Worm (Caenorhabditis elegans) whole organism, L3 larva: ENCODE results near the gene ZK688.10.

Experiments used
- ZK546.5 ChIP-seq: sonication (generic microtip); optimal IDR thresholded peaks from 2 replicates; lab custom pipeline; 2017; ENCODE audit warnings: missing biosample characterization, missing genetic modification characterization
- ama-1 ChIP-seq: fragments of 150-350 bp; optimal IDR thresholded peaks from 2 replicates; lab custom pipeline; 2018
- ceh-28 ChIP-seq: fragments of 150-350 bp; optimal IDR thresholded peaks from 2 replicates; lab custom pipeline; 2014; ENCODE audit warnings: missing biosample characterization, missing genetic modification reagents, missing genetic modification characterization
- elt-3 ChIP-seq, 3 experiments: fragments of 150-350 bp in 1 of 3; sonication (generic microtip) in 2 of 3; optimal IDR thresholded peaks; 2 replicates in 2 of 3; 4 replicates in 1 of 3; lab custom pipeline; 2014 to 2017; ENCODE audit warnings: missing biosample characterization in 3 of 3, missing genetic modification characterization in 3 of 3
- fos-1 ChIP-seq: fragments of 150-350 bp; optimal IDR thresholded peaks from 2 replicates; lab custom pipeline; 2014; ENCODE audit warnings: missing biosample characterization, missing genetic modification characterization
- lin-39 ChIP-seq: fragments of 150-350 bp; optimal IDR thresholded peaks from 2 replicates; lab custom pipeline; 2018; ENCODE audit warnings: missing biosample characterization, missing genetic modification reagents, missing genetic modification characterization
- nhr-23 ChIP-seq: fragments of 150-350 bp; optimal IDR thresholded peaks from 2 replicates; lab custom pipeline; 2014; ENCODE audit warnings: missing biosample characterization, missing genetic modification reagents, missing genetic modification characterization
- nhr-25 ChIP-seq: sonication (generic microtip); optimal IDR thresholded peaks from 2 replicates; lab custom pipeline; 2017; ENCODE audit warnings: missing biosample characterization, missing genetic modification characterization
- skn-1 ChIP-seq: fragments of 150-350 bp; optimal IDR thresholded peaks from 2 replicates; lab custom pipeline; 2014; ENCODE audit warnings: missing biosample characterization, missing genetic modification characterization
- unc-39 ChIP-seq: sonication (generic microtip); optimal IDR thresholded peaks from 4 replicates; lab custom pipeline; 2017; ENCODE audit warnings: missing biosample characterization, missing genetic modification characterization
- zag-1 ChIP-seq: fragments of 150-350 bp; optimal IDR thresholded peaks from 2 replicates; lab custom pipeline; 2014; ENCODE audit warnings: missing biosample characterization, missing genetic modification characterization

DNA sequence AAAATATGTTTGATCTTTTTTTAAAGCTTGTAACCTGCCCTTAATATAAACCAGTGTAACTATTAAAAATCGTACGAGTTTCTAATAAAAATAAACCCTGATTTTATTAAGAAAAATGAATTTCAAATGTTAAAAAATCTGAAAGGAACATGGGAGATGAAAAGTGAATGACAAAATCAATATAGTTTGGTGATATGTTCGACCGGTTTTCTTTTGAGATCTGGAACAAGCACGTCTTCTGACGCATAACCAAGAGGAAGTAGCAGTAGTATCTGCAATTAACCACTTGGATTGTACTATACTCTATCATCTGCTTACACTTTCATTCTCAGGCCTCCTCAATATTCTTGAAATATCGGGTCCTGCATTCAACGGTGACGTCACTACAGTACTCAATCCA is 19.7 kb downstream of the ZK688.10 start:
- TF ChIP-seq unc-39 (tag; lab: Kevin White, UChicago), result no peak
- no peak for TF ChIP-seq skn-1
- TF ChIP-seq ceh-28, result no peak
- no peak for TF ChIP-seq nhr-25 (tag; lab: Kevin White, UChicago)
- no peak for TF ChIP-seq zag-1
- TF ChIP-seq lin-39 (tag; lab: Kevin White, UChicago), result no peak
- TF ChIP-seq elt-3 (tag; optimal IDR thresholded peaks at IDR 0.05; lab: Kevin White, UChicago), result no peak
- TF ChIP-seq ZK546.5 (tag; lab: Kevin White, UChicago), result no peak
- TF ChIP-seq ama-1, result no peak
- no peak for TF ChIP-seq fos-1 (tag; lab: Kevin White, UChicago)
- TF ChIP-seq nhr-23, result no peak
